ENCODE assay signal across 2 fruit fly cellular contexts in genomic region chrX:4938072-4938336, dm6.
A peak's percentile ranks its signal among the peaks of the same experiment; 100 is the strongest.
TF ChIP-seq lines count a peak whose summit lies in the region.

Gene CG44774 (minus strand): TSS chrX:4938105.

- no peak for TF ChIP-seq CTCF in whole organism, embryonic (GFP tag; optimal IDR thresholded peaks at IDR 0.05; lab: Kevin White, UChicago)

TF ChIP-seq in whole organism, adult, 20 proteins besides CTCF, POLR2A, EP300 and RAD21:
- TF ChIP-seq kay (GFP tag; lab: Kevin White, UChicago; ENCODE audit: borderline replicate concordance), result peak; percentile 43
- TF ChIP-seq CG5204 (GFP tag; optimal IDR thresholded peaks at IDR 0.05; lab: Kevin White, UChicago), result no peak

TF ChIP-seq in whole organism, embryonic, 481 proteins besides CTCF, POLR2A, EP300 and RAD21:
- TF ChIP-seq CG9797 (GFP tag; optimal IDR thresholded peaks at IDR 0.05; lab: Kevin White, UChicago) (peak; percentile 22), amos (GFP tag; IDR thresholded peaks at IDR 0.05; lab: Robert Waterston, UW; ENCODE audit: partially characterized antibody) (peak; percentile 42), Scr (GFP tag; IDR thresholded peaks at IDR 0.05; lab: Robert Waterston, UW; ENCODE audit: partially characterized antibody) (0 out of 2 replicates have a peak, but pooled peaks have one; percentile 33), bbx (GFP tag; IDR thresholded peaks at IDR 0.05; lab: Robert Waterston, UW; ENCODE audit: partially characterized antibody) (peak; percentile 24; the same call in 1 of the 2 replicates), Bgb (GFP tag; IDR thresholded peaks at IDR 0.05; lab: Robert Waterston, UW; ENCODE audit: partially characterized antibody) (0 out of 2 replicates have a peak, but pooled peaks have one; percentile 27), BEAF-32 (GFP tag; optimal IDR thresholded peaks at IDR 0.05; lab: Kevin White, UChicago) (peak; percentile 53), Dll (GFP tag; IDR thresholded peaks at IDR 0.05; lab: Robert Waterston, UW; ENCODE audit: partially characterized antibody) (0 out of 4 replicates have a peak, but pooled peaks have one; percentile 7), unpg (GFP tag; optimal IDR thresholded peaks at IDR 0.05; lab: Kevin White, UChicago) (no peak), CG30020 (tag; optimal IDR thresholded peaks at IDR 0.05; lab: Kevin White, UChicago) (peak; percentile 1), unc-4 (GFP tag; IDR thresholded peaks at IDR 0.05; lab: Robert Waterston, UW; ENCODE audit: partially characterized antibody) (peak; percentile 42; the same call in 1 of the 2 replicates), row (GFP tag; IDR thresholded peaks at IDR 0.05; lab: Robert Waterston, UW) (peak; percentile 20; the same call in 1 of the 3 replicates), stwl (tag; optimal IDR thresholded peaks at IDR 0.05; lab: Kevin White, UChicago) (peak; percentile 18), danr (GFP tag; IDR thresholded peaks at IDR 0.05; lab: Robert Waterston, UW) (no peak), abd-A (tag; optimal IDR thresholded peaks at IDR 0.05; lab: Kevin White, UChicago) (no peak), TFAM (GFP tag; optimal IDR thresholded peaks at IDR 0.05; lab: Kevin White, UChicago) (no peak), pzg (GFP tag; optimal IDR thresholded peaks at IDR 0.05; lab: Kevin White, UChicago) (peak; percentile 37), gfzf (GFP tag; optimal IDR thresholded peaks at IDR 0.05; lab: Kevin White, UChicago) (peak; percentile 34), CG17186 (GFP tag; optimal IDR thresholded peaks at IDR 0.05; lab: Kevin White, UChicago) (peak; percentile 95), CG12769 (tag; optimal IDR thresholded peaks at IDR 0.05; lab: Kevin White, UChicago) (no peak), Sry-δ (GFP tag; optimal IDR thresholded peaks at IDR 0.05; lab: Kevin White, UChicago) (peak; percentile 39), Dref (GFP tag; IDR thresholded peaks at IDR 0.05; lab: Robert Waterston, UW) (peak; percentile 52)
TF ChIP-seq in whole organism, embryonic: peak in this region for 16.

Comparison
In these comparisons a context has a peak if more than half of its experiments do, and no peak if none do; other contexts are left out.
1. Of the 1 proteins assayed by ChIP-seq in both whole organism, embryonic and whole organism, adult: peak only in whole organism, embryonic: none; only in whole organism, adult: kay; in both: none; in neither: 0.